Worm (Caenorhabditis elegans): ENCODE data around the gene C36A4.11.

Gene C36A4.11

DNA sequence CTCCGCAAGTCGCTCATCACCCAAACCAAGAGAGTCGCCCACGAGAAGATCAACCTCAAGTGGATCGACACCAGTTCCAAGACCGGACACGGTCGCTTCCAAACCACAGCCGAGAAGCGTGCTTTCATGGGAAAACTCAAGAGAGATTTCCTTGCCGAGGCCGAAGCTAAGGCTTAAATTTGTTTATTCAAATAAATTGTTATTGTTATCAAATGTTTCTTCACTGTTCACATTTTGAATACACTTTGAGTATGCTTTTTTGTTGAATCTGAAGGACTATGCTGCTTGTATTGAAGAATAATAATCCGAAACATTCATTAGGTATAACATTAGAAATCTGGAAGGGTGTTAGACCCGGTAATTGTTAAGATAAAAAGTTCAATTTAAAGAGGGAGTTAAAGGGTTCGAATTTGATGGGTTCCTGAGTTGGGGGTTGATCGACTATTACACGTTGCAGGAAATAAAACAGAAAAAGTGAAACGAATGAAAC is 29.0 kb downstream of the C36A4.11 start (continued):
- TF ChIP-seq F49E8.2 (tag; optimal IDR thresholded peaks at IDR 0.05; ENCODE audit: borderline replicate concordance) = peak; percentile 96
- TF ChIP-seq hmg-1.1 (GFP tag; IDR thresholded peaks at IDR 0.05) = peak; percentile 13; the same call in 1 of the 2 replicates
- TF ChIP-seq arid-1 (GFP tag; conservative IDR thresholded peaks at IDR 0.05) = peak; percentile 66; the same call in 1 of the 2 replicates
- TF ChIP-seq lin-1 (GFP tag; IDR thresholded peaks at IDR 0.05) = peak; percentile 17
- peak; percentile 32 for TF ChIP-seq nhr-77 (tag; optimal IDR thresholded peaks at IDR 0.05)
- TF ChIP-seq mes-2 (tag; optimal IDR thresholded peaks at IDR 0.05; ENCODE audit: poor library complexity, severe bottlenecking) = peak; percentile 58
- peak; percentile 27; the same call in 1 of the 2 replicates for TF ChIP-seq Y105C5A.15 (GFP tag; IDR thresholded peaks at IDR 0.05)
- TF ChIP-seq mep-1 (tag; optimal IDR thresholded peaks at IDR 0.05) = peak; percentile 88
- TF ChIP-seq Y75B8A.6 (GFP tag; IDR thresholded peaks at IDR 0.05) = peak; percentile 55; the same call in 1 of the 2 replicates
- TF ChIP-seq lin-13 (GFP tag; optimal IDR thresholded peaks at IDR 0.05) = peak; percentile 71
- peak; percentile 57 for TF ChIP-seq Y5F2A.4 (GFP tag; optimal IDR thresholded peaks at IDR 0.05)
- peak; percentile 64 for TF ChIP-seq lim-7 (GFP tag; IDR thresholded peaks at IDR 0.05)
- 0 out of 2 replicates have a peak, but pooled peaks have one; percentile 47 for TF ChIP-seq nhr-41 (GFP tag; IDR thresholded peaks at IDR 0.05)
- TF ChIP-seq sdz-12 (GFP tag; optimal IDR thresholded peaks at IDR 0.05) = no peak
- TF ChIP-seq pha-4 (GFP tag; IDR thresholded peaks at IDR 0.05) = peak; percentile 59
- TF ChIP-seq pha-4 (tag; optimal IDR thresholded peaks at IDR 0.05) = no peak
- peak; percentile 75; the same call in 1 of the 2 replicates for TF ChIP-seq D1046.2 (GFP tag; IDR thresholded peaks at IDR 0.05)
- peak in 1 of 2 experiments; percentile 18 for TF ChIP-seq daf-16 (GFP tag; optimal IDR thresholded peaks at IDR 0.05)
- peak; percentile 3 for TF ChIP-seq daf-16 (tag; optimal IDR thresholded peaks at IDR 0.05)

ce11 chrIII:3871763-3872486 is 31.5 kb downstream of the C36A4.11 start:
- TF ChIP-seq pqm-1 (tag; optimal IDR thresholded peaks at IDR 0.05) (peak; percentile 9), spr-1 (tag; optimal IDR thresholded peaks at IDR 0.05) (no peak), nhr-6 (tag; optimal IDR thresholded peaks at IDR 0.05) (no peak), mxl-3 (GFP tag; optimal IDR thresholded peaks at IDR 0.05) (no peak), lin-38 (GFP tag; IDR thresholded peaks at IDR 0.05) (no peak), daf-16 (GFP tag; optimal IDR thresholded peaks at IDR 0.05) (no peak), daf-16 (tag; optimal IDR thresholded peaks at IDR 0.05) (peak; percentile 34), lin-1 (GFP tag; IDR thresholded peaks at IDR 0.05) (peak; percentile 22; the same call in 1 of the 2 replicates), unc-62 (GFP tag; optimal IDR thresholded peaks at IDR 0.05 in 1 of 2) (peak in 1 of 2 experiments; percentile 1), unc-62 (tag; optimal IDR thresholded peaks at IDR 0.05) (no peak)

ce11 chrIII:3872978-3873377 is 32.6 kb downstream of the C36A4.11 start:
- TF ChIP-seq sdz-12 (GFP tag; optimal IDR thresholded peaks at IDR 0.05) (peak; percentile 42), ctbp-1 (GFP tag; IDR thresholded peaks at IDR 0.05) (no peak), ZK337.2 (GFP tag; IDR thresholded peaks at IDR 0.05) (peak; percentile 37; the same call in 1 of the 2 replicates), aha-1 (tag) (peak; percentile 49)

DNA sequence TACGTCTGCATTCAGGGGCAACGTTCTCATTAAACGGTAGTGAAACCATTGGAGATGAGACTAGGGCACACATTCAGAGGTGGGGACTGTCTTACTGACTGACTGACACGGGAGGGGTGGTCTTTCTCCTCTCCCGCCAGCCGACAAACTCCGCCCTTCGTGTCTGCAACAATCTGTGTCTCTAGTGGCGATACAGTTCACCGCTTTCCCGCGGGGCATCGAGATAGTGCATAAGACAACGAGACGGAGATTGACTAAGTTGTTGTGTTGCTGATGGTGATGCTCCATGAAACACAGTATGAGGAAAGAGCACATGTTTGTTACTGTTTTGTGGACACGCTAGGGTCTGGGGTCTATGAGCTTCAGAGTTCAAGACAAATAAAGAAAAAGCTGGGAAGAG is 33.0 kb downstream of the C36A4.11 start:
- TF ChIP-seq attf-4 (tag; optimal IDR thresholded peaks at IDR 0.05) (no peak), hif-1 (tag; optimal IDR thresholded peaks at IDR 0.05) (peak in 1 of 2 experiments; percentile 61), unc-62 (GFP tag; optimal IDR thresholded peaks at IDR 0.05 in 1 of 2) (no peak), unc-62 (tag; optimal IDR thresholded peaks at IDR 0.05) (no peak), hlh-11 (tag; optimal IDR thresholded peaks at IDR 0.05) (peak; percentile 72), dve-1 (tag; optimal IDR thresholded peaks at IDR 0.05; ENCODE audit: insufficient read depth) (peak; percentile 34), hlh-30 (tag; optimal IDR thresholded peaks at IDR 0.05; ENCODE audit: insufficient read depth) (peak; percentile 65), mes-2 (tag; optimal IDR thresholded peaks at IDR 0.05; ENCODE audit: poor library complexity, severe bottlenecking) (peak; percentile 13), pha-4 (GFP tag; IDR thresholded peaks at IDR 0.05) (peak; percentile 26; the same call in 1 of the 2 replicates), pha-4 (tag; optimal IDR thresholded peaks at IDR 0.05) (no peak), nhr-48 (tag; optimal IDR thresholded peaks at IDR 0.05) (no peak), daf-12 (tag; optimal IDR thresholded peaks at IDR 0.05) (no peak), lsy-2 (tag; optimal IDR thresholded peaks at IDR 0.05) (peak; percentile 6 to 44), egl-43 (GFP tag; IDR thresholded peaks at IDR 0.05) (0 out of 2 replicates have a peak, but pooled peaks have one; percentile 40), nhr-28 (tag; optimal IDR thresholded peaks at IDR 0.05) (peak; percentile 64), lin-13 (GFP tag; optimal IDR thresholded peaks at IDR 0.05) (peak; percentile 25), set-16 (GFP tag; IDR thresholded peaks at IDR 0.05) (peak; percentile 35; the same call in 1 of the 2 replicates), dmd-8 (GFP tag; IDR thresholded peaks at IDR 0.05) (no peak), hmg-1.1 (GFP tag; IDR thresholded peaks at IDR 0.05) (peak; percentile 42; the same call in 1 of the 2 replicates), nhr-77 (tag; optimal IDR thresholded peaks at IDR 0.05) (peak; percentile 41), dmd-6 (GFP tag; IDR thresholded peaks at IDR 0.05) (peak; percentile 65)

All from whole organism, L4 larva.